Worm (Caenorhabditis elegans) whole organism, L4 larva: ENCODE measurements around the gene F53G2.3.

Source experiments
- D1046.2 ChIP-seq: fragments of 200-800 bp; sonication (Bioruptor generic); IDR thresholded peaks from 2 replicates; pipeline ENCODE4 v1.3.6; 2022; ENCODE audit warnings: missing genetic modification characterization, missing compliant biosample characterization
- F10B5.3 ChIP-seq: sonication (generic microtip); optimal IDR thresholded peaks from 2 replicates; lab custom pipeline; 2016; ENCODE audit warnings: mild to moderate bottlenecking, missing genetic modification characterization, missing compliant biosample characterization
- F26F4.8 ChIP-seq: fragments of 200-800 bp; sonication (Bioruptor generic); conservative IDR thresholded peaks from 2 replicates; pipeline ENCODE4 v1.3.6; 2022; ENCODE audit warnings: missing genetic modification characterization, missing compliant biosample characterization
- F37D6.2 ChIP-seq: sonication (generic microtip); optimal IDR thresholded peaks from 2 replicates; lab custom pipeline; 2016; ENCODE audit warnings: mild to moderate bottlenecking, missing genetic modification characterization, missing compliant biosample characterization
- R02D3.7 ChIP-seq: fragments of 150-350 bp; sonication (generic microtip); optimal IDR thresholded peaks from 3 replicates; lab custom pipeline; 2014; ENCODE audit warnings: missing biosample characterization, missing genetic modification characterization
- Y5F2A.4 ChIP-seq: fragments of 200-800 bp; sonication (Bioruptor generic); optimal IDR thresholded peaks from 2 replicates; lab custom pipeline; 2018; ENCODE audit warnings: mild to moderate bottlenecking, missing genetic modification characterization, missing compliant biosample characterization
- ZK337.2 ChIP-seq: fragments of 200-800 bp; sonication (Bioruptor generic); IDR thresholded peaks from 2 replicates; pipeline ENCODE4 v1.3.6; 2022; ENCODE audit warnings: missing genetic modification reagents, missing genetic modification characterization, missing compliant biosample characterization
- ama-1 ChIP-seq: fragments of 150-350 bp; optimal IDR thresholded peaks from 2 replicates; lab custom pipeline; 2014; ENCODE audit warnings: inconsistent platforms, mixed read lengths
- arid-1 ChIP-seq: fragments of 200-800 bp; sonication (Bioruptor generic); conservative IDR thresholded peaks from 2 replicates; pipeline ENCODE4 v1.3.6; 2022; ENCODE audit warnings: missing genetic modification reagents, missing genetic modification characterization, missing compliant biosample characterization
- ceh-20 ChIP-seq: fragments of 200-800 bp; sonication (Bioruptor generic); IDR thresholded peaks from 2 replicates; pipeline ENCODE4 v1.3.6; 2022; ENCODE audit warnings: missing genetic modification reagents, missing genetic modification characterization, missing compliant biosample characterization
- ceh-32 ChIP-seq: sonication (generic microtip); optimal IDR thresholded peaks from 2 replicates; lab custom pipeline; 2016; ENCODE audit warnings: mild to moderate bottlenecking, missing genetic modification characterization, missing compliant biosample characterization; ENCODE audit not compliant: poor library complexity
- ceh-44 ChIP-seq: fragments of 200-800 bp; sonication (Bioruptor generic); IDR thresholded peaks from 2 replicates; pipeline ENCODE4 v1.3.6; 2022; ENCODE audit warnings: missing genetic modification reagents, missing genetic modification characterization, missing compliant biosample characterization
- ctbp-1 ChIP-seq: fragments of 200-800 bp; sonication (Bioruptor generic); IDR thresholded peaks from 2 replicates; pipeline ENCODE4 v1.3.6; 2022; ENCODE audit warnings: missing genetic modification reagents, missing genetic modification characterization, missing compliant biosample characterization
- daf-19 ChIP-seq: fragments of 200-800 bp; sonication (Bioruptor generic); conservative IDR thresholded peaks from 2 replicates; pipeline ENCODE4 v1.3.6; 2022; ENCODE audit warnings: missing genetic modification characterization, missing compliant biosample characterization
- hmg-1.1 ChIP-seq: fragments of 200-800 bp; sonication (Bioruptor generic); IDR thresholded peaks from 2 replicates; pipeline ENCODE4 v1.3.6; 2022; ENCODE audit warnings: missing genetic modification reagents, missing genetic modification characterization, missing compliant biosample characterization
- lin-13 ChIP-seq: fragments of 150-350 bp; optimal IDR thresholded peaks from 2 replicates; lab custom pipeline; 2014; ENCODE audit warnings: missing biosample characterization, missing genetic modification reagents, missing genetic modification characterization
- lin-29 ChIP-seq: fragments of 200-800 bp; sonication (Bioruptor generic); IDR thresholded peaks from 2 replicates; pipeline ENCODE4 v1.3.6; 2022; ENCODE audit warnings: missing genetic modification reagents, missing genetic modification characterization, missing compliant biosample characterization
- mdl-1 ChIP-seq, 2 experiments: fragments of 150-350 bp in 1 of 2; sonication (generic microtip) in 1 of 2; optimal IDR thresholded peaks; 2 replicates each; lab custom pipeline; 2014 to 2017; ENCODE audit warnings: missing biosample characterization in 2 of 2, missing genetic modification characterization in 2 of 2
- mxl-3 ChIP-seq: fragments of 200-800 bp; sonication (Bioruptor generic); optimal IDR thresholded peaks from 2 replicates; lab custom pipeline; 2018; ENCODE audit warnings: mild to moderate bottlenecking, missing genetic modification characterization, missing compliant biosample characterization
- nhr-237 ChIP-seq: sonication (generic microtip); optimal IDR thresholded peaks from 2 replicates; lab custom pipeline; 2017; ENCODE audit warnings: missing biosample characterization, missing genetic modification characterization
- nhr-25 ChIP-seq: sonication (generic microtip); optimal IDR thresholded peaks from 2 replicates; lab custom pipeline; 2017; ENCODE audit warnings: missing genetic modification characterization, mild to moderate bottlenecking, missing compliant biosample characterization, antibody characterized with exemption, moderate library complexity, borderline replicate concordance; ENCODE audit not compliant: insufficient read depth
- nhr-28 ChIP-seq: fragments of 150-350 bp; optimal IDR thresholded peaks from 2 replicates; lab custom pipeline; 2014; ENCODE audit warnings: missing biosample characterization, missing genetic modification characterization
- nhr-41 ChIP-seq: fragments of 200-800 bp; sonication (Bioruptor generic); IDR thresholded peaks from 2 replicates; pipeline ENCODE4 v1.3.6; 2022; ENCODE audit warnings: missing genetic modification reagents, missing genetic modification characterization, missing compliant biosample characterization
- nhr-6 ChIP-seq: fragments of 150-350 bp; optimal IDR thresholded peaks from 2 replicates; lab custom pipeline; 2014; ENCODE audit warnings: missing biosample characterization, missing genetic modification characterization
- nhr-76 ChIP-seq: fragments of 150-350 bp; optimal IDR thresholded peaks from 2 replicates; lab custom pipeline; 2014; ENCODE audit warnings: missing biosample characterization, missing genetic modification characterization
- saeg-2 ChIP-seq: fragments of 200-800 bp; sonication (Bioruptor generic); IDR thresholded peaks from 2 replicates; pipeline ENCODE4 v1.3.6; 2022; ENCODE audit warnings: missing genetic modification reagents, missing genetic modification characterization, missing compliant biosample characterization
- set-16 ChIP-seq: fragments of 200-800 bp; sonication (Bioruptor generic); IDR thresholded peaks from 2 replicates; pipeline ENCODE4 v1.3.6; 2022; ENCODE audit warnings: missing genetic modification reagents, missing genetic modification characterization, missing compliant biosample characterization
- spr-1 ChIP-seq: sonication (generic microtip); optimal IDR thresholded peaks from 2 replicates; lab custom pipeline; 2016; ENCODE audit warnings: mild to moderate bottlenecking, missing genetic modification characterization, missing compliant biosample characterization
- tag-97 ChIP-seq: fragments of 200-800 bp; sonication (Bioruptor generic); IDR thresholded peaks from 2 replicates; pipeline ENCODE4 v1.3.6; 2022; ENCODE audit warnings: missing genetic modification characterization, missing compliant biosample characterization
- unc-62 ChIP-seq, 3 experiments: fragments of 150-350 bp in 1 of 3; sonication (generic microtip); optimal IDR thresholded peaks in 2 of 3; peaks in 1 of 3; 1 replicate in 1 of 3; 2 replicates in 2 of 3; lab custom pipeline; 2014 to 2017; ENCODE audit warnings: missing biosample characterization in 3 of 3, missing genetic modification characterization in 3 of 3, missing genetic modification reagents in 3 of 3, missing genotype in 1 of 3
- zfp-3 ChIP-seq: fragments of 200-800 bp; sonication (Bioruptor generic); conservative IDR thresholded peaks from 2 replicates; pipeline ENCODE4 v1.3.6; 2022; ENCODE audit warnings: missing genetic modification reagents, missing genetic modification characterization, missing compliant biosample characterization
- zip-11 ChIP-seq: fragments of 200-800 bp; sonication (Bioruptor generic); IDR thresholded peaks from 2 replicates; pipeline ENCODE4 v1.3.6; 2022; ENCODE audit warnings: missing genetic modification characterization, missing compliant biosample characterization
- zip-2 ChIP-seq: fragments of 150-350 bp; optimal IDR thresholded peaks from 2 replicates; lab custom pipeline; 2014; ENCODE audit warnings: missing biosample characterization, missing genetic modification characterization
- ztf-11 ChIP-seq: fragments of 150-350 bp; optimal IDR thresholded peaks from 2 replicates; lab custom pipeline; 2014; ENCODE audit warnings: missing biosample characterization, missing genetic modification characterization

F53G2.3 gene

ce11 chrII:2480099-2480498, at the start of gene F53G2.3:
Gene F53G2.3, plus strand, starts transcription at chrII:2480399.
- TF ChIP-seq nhr-28: no peak
- TF ChIP-seq F37D6.2 (tag; lab: Kevin White, UChicago): no peak
- TF ChIP-seq hmg-1.1: no peak
- no peak for TF ChIP-seq R02D3.7 (tag; lab: Kevin White, UChicago)
- no peak for TF ChIP-seq mxl-3 (GFP tag; lab: Kevin White, UChicago)
- no peak for TF ChIP-seq set-16
- TF ChIP-seq lin-29 (GFP tag; lab: Robert Waterston, UW): no peak
- no peak for TF ChIP-seq arid-1 (GFP tag; lab: Robert Waterston, UW)
- TF ChIP-seq daf-19 (GFP tag; lab: Robert Waterston, UW): no peak
- no peak for TF ChIP-seq tag-97 (GFP tag; lab: Robert Waterston, UW)
- TF ChIP-seq nhr-6 (tag; lab: Kevin White, UChicago): no peak
- no peak for TF ChIP-seq nhr-76 (tag; lab: Kevin White, UChicago)
- TF ChIP-seq F10B5.3: no peak

ce11 chrII:2431972-2432371, 48.2 kb upstream of the F53G2.3 start, which contains the start of gene ceh-86:
Gene ceh-86, minus strand, starts transcription at chrII:2432072.
- TF ChIP-seq zip-2 (tag; lab: Kevin White, UChicago) (no peak), Y5F2A.4 (GFP tag; lab: Kevin White, UChicago) (no peak), set-16 (no peak), ZK337.2 (GFP tag; lab: Robert Waterston, UW) (no peak), ceh-44 (GFP tag; lab: Robert Waterston, UW) (no peak), nhr-41 (GFP tag; lab: Robert Waterston, UW) (no peak), tag-97 (GFP tag; lab: Robert Waterston, UW) (no peak), daf-19 (GFP tag; lab: Robert Waterston, UW) (no peak), zfp-3 (GFP tag; lab: Robert Waterston, UW) (no peak), lin-13 (GFP tag; lab: Kevin White, UChicago) (no peak), ztf-11 (tag; lab: Kevin White, UChicago) (no peak), mdl-1 (tag; optimal IDR thresholded peaks at IDR 0.05; lab: Kevin White, UChicago) (no peak), nhr-25 (tag; lab: Kevin White, UChicago) (no peak), saeg-2 (GFP tag; lab: Robert Waterston, UW) (no peak), ceh-32 (no peak), ctbp-1 (GFP tag; lab: Robert Waterston, UW) (no peak), zip-11 (no peak), spr-1 (tag; lab: Kevin White, UChicago) (no peak), ama-1 (lab: Kevin White, UChicago) (no peak), nhr-237 (tag; lab: Kevin White, UChicago) (no peak)
- TF ChIP-seq, all 104 proteins: peak for 0

ce11 chrII:2435566-2435965, 44.6 kb upstream of the F53G2.3 start:
- TF ChIP-seq mxl-3 (GFP tag; lab: Kevin White, UChicago): peak; percentile 9
- no peak for TF ChIP-seq daf-19 (GFP tag; lab: Robert Waterston, UW)
- no peak for TF ChIP-seq F10B5.3
- TF ChIP-seq, all 104 proteins: peak for 1

ce11 chrII:2436757-2437156, 43.4 kb upstream of the F53G2.3 start:
- TF ChIP-seq D1046.2 (GFP tag; lab: Robert Waterston, UW): no peak
- no peak for TF ChIP-seq set-16
- TF ChIP-seq ceh-20: no peak
- TF ChIP-seq F26F4.8: no peak
- peak in 1 of 2 experiments; percentile 37 for TF ChIP-seq unc-62 (GFP tag; optimal IDR thresholded peaks at IDR 0.05 in 1 of 2; lab: Kevin White, UChicago)
- TF ChIP-seq unc-62 (tag; optimal IDR thresholded peaks at IDR 0.05; lab: Kevin White, UChicago): no peak
